Worm (Caenorhabditis elegans) whole organism, dauer: ENCODE measurements around the gene F09G8.10.

Experiments used
- unc-62 ChIP-seq: sonication (generic microtip); optimal IDR thresholded peaks from 2 replicates; lab custom pipeline; 2017; ENCODE audit warnings: missing biosample characterization, missing genetic modification reagents, missing genetic modification characterization

F09G8.10 gene

DNA sequence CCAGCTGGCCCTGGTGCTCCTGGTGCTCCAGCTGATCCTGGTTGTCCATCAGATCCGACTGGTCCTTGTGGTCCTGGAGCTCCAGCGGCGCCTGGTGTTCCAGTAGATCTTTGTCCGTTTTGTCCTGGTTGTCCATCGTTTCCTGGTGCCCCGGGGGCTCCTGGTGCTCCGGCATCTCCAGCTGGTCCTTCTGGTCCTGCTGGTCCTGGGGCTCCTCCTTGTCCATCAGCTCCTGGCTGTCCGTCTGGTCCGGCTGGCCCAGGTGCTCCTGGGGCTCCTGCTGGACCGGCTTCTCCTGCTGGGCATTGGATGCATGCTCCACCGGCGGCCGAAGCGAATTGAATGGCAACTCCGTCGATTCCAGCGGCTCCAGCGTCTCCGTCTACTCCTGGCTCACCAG is 9.4 kb downstream of the F09G8.10 start:
- TF ChIP-seq unc-62 (GFP tag; lab: Kevin White, UChicago) = no peak

DNA sequence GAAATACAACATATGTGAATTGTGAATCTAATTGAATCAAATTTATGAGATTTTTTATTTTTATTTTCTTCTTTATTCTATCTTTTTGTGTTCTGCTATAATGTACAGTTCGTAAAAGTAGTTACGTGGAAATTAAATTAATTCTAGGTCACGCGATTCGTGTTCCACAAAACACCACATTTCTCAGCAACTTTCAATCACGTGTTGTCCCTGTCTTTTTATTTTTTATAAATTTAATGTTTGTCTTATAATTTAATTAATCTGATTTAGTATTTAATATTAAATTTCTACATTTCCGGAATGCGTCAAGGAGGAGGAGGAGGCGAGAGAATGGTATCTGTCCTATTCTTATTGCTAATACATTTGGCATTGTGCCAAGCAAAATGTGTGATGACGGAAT is 13.9 kb downstream of the F09G8.10 start, which contains the start of gene ncr-2:
Gene ncr-2 (plus strand): TSS at position 301 of the 400 bp plus-strand sequence.
- no peak for TF ChIP-seq unc-62 (GFP tag; lab: Kevin White, UChicago)

DNA sequence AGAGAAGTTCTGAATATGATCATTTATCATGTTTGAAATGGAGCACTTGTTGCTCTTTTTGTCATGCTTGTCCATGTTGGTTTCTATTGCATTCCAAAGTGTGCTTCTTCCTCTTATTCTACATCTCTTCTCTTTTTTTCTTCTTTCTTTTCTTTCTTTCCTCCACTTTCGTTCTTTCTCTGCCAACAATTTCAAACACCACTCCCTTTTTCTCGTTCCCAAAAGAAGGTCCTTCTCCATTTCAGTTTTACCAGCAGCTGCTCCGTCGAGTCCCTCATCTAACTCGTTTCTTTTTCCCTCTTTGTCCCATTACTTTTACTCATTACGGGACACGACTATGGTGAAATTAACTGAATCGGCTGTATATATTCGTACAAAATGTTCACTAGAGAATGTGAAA is 17.0 kb downstream of the F09G8.10 start, which contains the start of gene F09G8.5:
Gene F09G8.5 (plus strand): TSS at position 38 of the 400 bp plus-strand sequence.
- TF ChIP-seq unc-62 (GFP tag; lab: Kevin White, UChicago) = no peak

DNA sequence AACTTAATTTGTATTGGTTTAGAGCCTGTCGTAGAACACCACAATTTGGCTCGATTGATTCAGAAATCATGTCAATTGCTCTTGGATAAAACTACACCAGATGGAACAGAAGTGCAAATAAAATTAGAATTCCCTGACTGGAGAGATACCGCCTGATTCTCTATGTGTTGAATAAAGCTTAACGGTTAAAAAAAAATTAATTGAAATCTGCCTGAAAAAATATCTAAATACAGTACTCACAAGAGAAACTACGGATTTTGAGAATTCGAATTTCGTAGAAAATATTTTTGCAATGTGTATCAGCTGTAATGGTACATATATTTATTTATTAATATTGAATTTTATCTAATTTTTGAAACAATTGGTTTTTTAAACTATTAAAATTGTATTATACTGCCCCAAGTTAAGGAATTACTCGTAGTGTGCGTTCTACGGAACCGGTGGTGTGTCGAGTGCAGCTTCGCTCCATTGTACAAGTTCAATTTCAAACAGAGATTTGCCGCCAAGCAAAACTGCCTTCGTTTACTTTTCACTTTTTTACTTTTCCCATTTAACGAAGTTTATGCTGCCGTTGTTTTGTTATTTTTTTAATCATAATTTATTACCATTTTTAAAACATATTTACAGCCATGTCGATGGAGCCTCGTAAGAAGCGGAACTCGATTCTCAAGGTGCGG is 21.8 kb downstream of the F09G8.10 start, which contains the start of gene knl-1:
Gene knl-1 (plus strand): TSS at position 626 of the 677 bp plus-strand sequence.
- no peak for TF ChIP-seq unc-62 (GFP tag; lab: Kevin White, UChicago)

DNA sequence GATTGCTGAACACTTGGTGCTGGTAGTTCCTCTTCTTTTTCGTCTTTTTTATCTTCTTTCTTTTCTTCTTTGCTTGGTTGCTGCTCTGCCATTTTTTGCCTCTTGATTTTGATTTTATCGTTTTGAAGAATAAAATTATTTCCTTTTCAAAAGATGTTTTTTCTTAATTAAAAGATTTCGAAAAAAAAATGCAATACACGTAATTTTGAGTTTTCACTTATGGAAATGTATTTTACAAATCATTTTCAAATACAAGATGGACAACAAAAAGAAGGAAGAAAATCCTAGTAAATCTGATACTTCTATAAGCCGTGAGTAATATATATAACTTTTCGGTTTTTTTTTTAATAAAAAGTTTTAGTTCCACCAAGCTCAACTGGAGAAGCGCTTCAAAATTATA is 22.6 kb downstream of the F09G8.10 start, which contains the start of the genes C02F5.10 and C02F5.2:
Gene C02F5.10 (minus strand): TSS at position 101 of the 400 bp plus-strand sequence.
Gene C02F5.2 (plus strand): TSS at position 239 of the 400 bp plus-strand sequence.
- no peak for TF ChIP-seq unc-62 (GFP tag; lab: Kevin White, UChicago)

ce11 chrIII:8247051-8247450 is 24.9 kb downstream of the F09G8.10 start, which contains the start of gene C02F5.13:
TSS of gene C02F5.13 (plus strand) at chrIII:8247351.
- no peak for TF ChIP-seq unc-62 (GFP tag; lab: Kevin White, UChicago)

DNA sequence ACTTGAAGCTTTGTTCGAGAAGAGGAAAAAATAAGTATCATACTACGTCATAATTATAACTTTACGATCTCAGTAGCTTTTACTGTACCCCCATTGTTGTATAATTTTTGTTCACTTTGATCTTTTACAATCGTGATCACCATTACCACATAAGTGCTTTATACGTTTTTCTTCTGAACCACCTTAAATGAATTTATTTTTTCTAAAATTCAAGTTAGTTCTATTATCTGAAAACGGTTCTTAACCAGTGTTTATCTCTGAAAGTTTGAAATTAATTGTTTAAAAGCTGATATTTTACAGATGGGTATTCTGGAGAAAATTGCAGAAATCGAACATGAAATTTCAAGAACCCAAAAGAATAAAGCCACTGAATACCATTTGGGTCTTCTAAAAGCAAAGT is 26.4 kb downstream of the F09G8.10 start, which contains the start of gene C02F5.3:
Gene C02F5.3 (plus strand): TSS at position 301 of the 400 bp plus-strand sequence.
- no peak for TF ChIP-seq unc-62 (GFP tag; lab: Kevin White, UChicago)

- TF ChIP-seq unc-62 (GFP tag; lab: Kevin White, UChicago) = no peak
These were observed 27.9 kb downstream of the F09G8.10 start, which contains the start of the genes pbs-6 and cids-1 for ce11 chrIII:8244052-8244451. TSS of gene pbs-6 (minus strand) at chrIII:8244092. TSS of gene cids-1 (plus strand) at chrIII:8244445.

- no peak for TF ChIP-seq unc-62 (GFP tag; lab: Kevin White, UChicago)
These were observed 29.2 kb downstream of the F09G8.10 start, which contains the start of gene C02F5.12 for ce11 chrIII:8242809-8243208. TSS of gene C02F5.12 (minus strand) at chrIII:8243029.

DNA sequence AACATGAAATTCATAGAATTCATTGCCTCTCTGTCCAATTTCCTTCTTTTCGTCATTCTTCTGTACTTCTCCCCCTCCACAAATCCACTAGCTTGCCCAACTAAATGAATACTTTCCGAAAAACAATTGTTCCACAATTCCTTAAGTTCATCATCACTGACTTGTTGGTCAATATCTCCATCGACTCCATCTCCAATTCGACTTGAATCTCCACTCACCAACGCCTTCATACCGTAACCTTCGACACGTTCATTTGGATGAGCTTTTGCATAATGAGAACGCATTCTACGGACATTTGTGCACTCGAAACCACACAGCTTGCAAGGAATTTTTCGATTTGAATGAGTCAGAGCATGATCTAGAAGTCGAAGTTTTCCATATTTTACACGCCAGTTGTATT is 31.0 kb downstream of the F09G8.10 start:
- TF ChIP-seq unc-62 (GFP tag; lab: Kevin White, UChicago) = no peak

DNA sequence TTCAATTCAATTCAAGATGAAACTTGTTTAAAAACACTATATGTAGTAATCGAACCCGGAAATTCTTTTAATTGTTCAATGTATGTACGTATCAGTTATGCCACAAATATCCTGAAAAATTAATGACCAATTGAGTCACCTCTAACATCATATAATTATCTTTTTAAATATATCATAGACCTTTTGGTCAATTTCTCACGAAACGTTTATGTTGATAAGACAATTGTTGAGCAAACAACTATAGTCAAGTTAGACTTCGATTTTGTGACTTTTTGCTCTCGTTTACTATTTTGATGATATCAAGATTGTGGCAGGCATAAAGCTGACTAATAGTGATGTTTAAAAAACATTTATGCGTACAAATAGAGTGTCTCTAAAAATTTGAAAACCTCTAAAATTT is 31.7 kb downstream of the F09G8.10 start:
- no peak for TF ChIP-seq unc-62 (GFP tag; lab: Kevin White, UChicago)

ce11 chrIII:8239325-8239724 is 32.6 kb downstream of the F09G8.10 start, which contains the start of gene tsp-1:
TSS of gene tsp-1 (minus strand) at chrIII:8239423.
- TF ChIP-seq unc-62 (GFP tag; lab: Kevin White, UChicago) = no peak

DNA sequence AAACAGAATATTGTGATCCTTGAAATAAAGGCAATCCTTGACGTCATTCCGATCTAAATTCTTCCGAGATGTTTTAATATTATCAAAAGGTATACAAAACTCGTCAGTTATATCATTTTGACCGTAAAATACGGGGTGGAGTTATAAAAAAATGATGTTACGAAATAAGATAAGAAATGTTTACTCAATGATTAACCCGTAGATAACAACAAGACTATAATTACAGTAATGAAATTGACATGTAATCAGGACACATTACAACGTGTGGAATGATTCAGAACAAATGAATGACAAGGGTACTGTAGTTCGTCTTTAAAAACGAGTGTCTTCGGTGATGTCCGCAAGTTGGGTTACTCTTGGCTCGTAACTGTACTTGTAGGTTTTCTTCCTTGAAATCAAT is 34.1 kb downstream of the F09G8.10 start, which contains the start of gene tsp-2:
Gene tsp-2 (minus strand): TSS at position 109 of the 400 bp plus-strand sequence.
- no peak for TF ChIP-seq unc-62 (GFP tag; lab: Kevin White, UChicago)

DNA sequence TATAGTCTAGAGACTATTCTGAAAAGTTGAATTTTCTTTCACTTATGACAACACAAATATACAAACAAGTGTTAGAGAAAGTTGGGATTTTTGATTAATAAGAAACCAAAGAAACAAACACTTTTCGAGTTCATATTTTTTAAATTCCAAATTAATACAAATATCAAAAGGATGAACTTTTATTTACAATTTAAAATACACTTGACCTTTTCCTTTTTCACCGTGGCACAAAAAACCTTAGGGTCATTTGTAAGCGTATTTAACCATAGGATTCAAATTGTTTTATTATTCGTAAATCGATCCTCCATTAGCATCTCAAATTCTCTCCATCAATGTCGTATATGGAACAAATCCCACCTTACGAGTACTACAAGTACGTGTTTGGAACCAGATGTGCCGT is 36.1 kb downstream of the F09G8.10 start, which contains the start of gene C02F5.5:
Gene C02F5.5 (plus strand): TSS at position 301 of the 400 bp plus-strand sequence.
- no peak for TF ChIP-seq unc-62 (GFP tag; lab: Kevin White, UChicago)

DNA sequence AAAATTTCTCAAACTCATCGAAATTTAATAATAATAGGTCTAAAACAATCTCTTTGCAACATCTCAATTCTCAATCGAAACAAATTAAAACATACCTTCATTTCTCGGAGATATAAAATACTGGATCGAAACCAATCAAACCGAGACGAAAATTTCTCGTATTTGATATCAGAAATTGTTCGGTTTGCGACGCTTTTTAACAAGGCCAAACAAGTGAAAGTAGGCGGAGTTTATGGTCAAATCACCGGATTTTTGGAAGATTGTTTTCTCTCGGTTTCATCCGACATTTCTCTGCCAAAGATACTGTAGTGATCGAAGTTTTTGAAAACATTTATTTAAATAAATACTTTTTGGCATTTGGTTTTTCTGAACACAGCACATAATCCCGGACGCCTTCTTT is 36.6 kb downstream of the F09G8.10 start, which contains the start of gene C02F5.14:
Gene C02F5.14 (minus strand): TSS at position 157 of the 400 bp plus-strand sequence.
- TF ChIP-seq unc-62 (GFP tag; lab: Kevin White, UChicago) = no peak

DNA sequence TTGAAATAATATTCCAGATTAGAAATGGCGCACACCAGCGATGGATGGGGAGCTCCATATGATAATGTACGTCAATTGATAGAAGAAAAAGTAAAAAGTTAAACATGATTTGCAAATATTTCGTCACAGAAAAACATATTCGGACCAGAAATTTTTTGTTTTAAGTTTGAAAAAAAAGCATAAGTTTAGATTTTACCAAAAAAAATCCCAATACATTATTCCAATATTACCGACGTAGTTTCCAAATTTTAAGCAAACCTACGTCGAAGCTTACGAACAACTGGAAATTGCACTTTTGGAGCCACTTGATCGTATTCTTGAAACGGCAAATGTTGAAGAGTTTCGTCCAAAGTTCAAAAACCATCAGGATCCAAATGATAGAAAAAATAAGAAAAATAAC is 39.3 kb downstream of the F09G8.10 start, which contains the start of gene henn-1:
Gene henn-1 (plus strand): TSS at position 18 of the 400 bp plus-strand sequence.
- TF ChIP-seq unc-62 (GFP tag; lab: Kevin White, UChicago) = no peak
